Fruit fly (Drosophila melanogaster) whole organism, embryonic: ENCODE data around the gene CG43800.

Experiments
- Atf6 ChIP-seq: fragments of 200-800 bp; sonication (Bioruptor generic); IDR thresholded peaks from 2 replicates; pipeline ENCODE4 v1.3.6; 2022; ENCODE audit warnings: missing biosample characterization, missing genetic modification characterization
- Bgb ChIP-seq: fragments of 200-800 bp; sonication (Bioruptor generic); IDR thresholded peaks from 2 replicates; pipeline ENCODE4 v1.3.6; 2022; ENCODE audit warnings: missing biosample characterization, missing genetic modification characterization; ENCODE audit not compliant: partially characterized antibody
- CG10267 ChIP-seq: fragments of 200-800 bp; sonication (Bioruptor generic); optimal IDR thresholded peaks from 2 replicates; lab custom pipeline; 2018; ENCODE audit warnings: missing biosample characterization, mild to moderate bottlenecking, missing genetic modification characterization, moderate library complexity
- CG10431 ChIP-seq: fragments of 200-800 bp; sonication (Bioruptor generic); optimal IDR thresholded peaks from 3 replicates; lab custom pipeline; 2018; ENCODE audit warnings: missing biosample characterization, mild to moderate bottlenecking, missing genetic modification characterization
- CG11560 ChIP-seq: fragments of 200-800 bp; sonication (Bioruptor generic); IDR thresholded peaks from 3 replicates; pipeline ENCODE4 v1.3.6; 2022; ENCODE audit warnings: missing biosample characterization, missing genetic modification characterization
- CG12236 ChIP-seq: fragments of 200-800 bp; sonication (Bioruptor generic); optimal IDR thresholded peaks from 2 replicates; lab custom pipeline; 2016; ENCODE audit warnings: missing biosample characterization, missing genetic modification characterization
- CG12299 ChIP-seq: fragments of 200-800 bp; sonication (Bioruptor generic); optimal IDR thresholded peaks from 2 replicates; lab custom pipeline; 2018; ENCODE audit warnings: missing biosample characterization, mild to moderate bottlenecking, missing genetic modification characterization
- CG12391 ChIP-seq: fragments of 200-800 bp; sonication (Bioruptor generic); optimal IDR thresholded peaks from 3 replicates; lab custom pipeline; 2018; ENCODE audit warnings: missing biosample characterization, mild to moderate bottlenecking, missing genetic modification characterization, moderate library complexity
- CG13624 ChIP-seq: fragments of 200-800 bp; sonication (Bioruptor generic); optimal IDR thresholded peaks from 2 replicates; lab custom pipeline; 2016; ENCODE audit warnings: missing biosample characterization, missing genetic modification characterization
- CG14860 ChIP-seq: fragments of 200-800 bp; sonication (Bioruptor generic); IDR thresholded peaks from 3 replicates; pipeline ENCODE4 v1.3.6; 2022; ENCODE audit warnings: missing biosample characterization, missing genetic modification characterization; ENCODE audit not compliant: partially characterized antibody
- CG1529 ChIP-seq: fragments of 200-800 bp; sonication (Bioruptor generic); optimal IDR thresholded peaks from 3 replicates; lab custom pipeline; 2018; ENCODE audit warnings: missing biosample characterization, missing genetic modification characterization
- CG15601 ChIP-seq: fragments of 200-800 bp; sonication (Bioruptor generic); optimal IDR thresholded peaks from 3 replicates; lab custom pipeline; 2019; ENCODE audit warnings: missing biosample characterization, mild to moderate bottlenecking, missing genetic modification characterization, moderate library complexity
- CG16813 ChIP-seq: fragments of 200-800 bp; sonication (Bioruptor generic); IDR thresholded peaks from 3 replicates; pipeline ENCODE4 v1.3.6; 2022; ENCODE audit warnings: missing biosample characterization, missing genetic modification characterization; ENCODE audit not compliant: partially characterized antibody
- CG1792 ChIP-seq: fragments of 200-800 bp; sonication (Bioruptor generic); optimal IDR thresholded peaks from 2 replicates; lab custom pipeline; 2016; ENCODE audit warnings: missing biosample characterization, missing genetic modification characterization
- CG2120 ChIP-seq: fragments of 200-800 bp; sonication (Bioruptor generic); optimal IDR thresholded peaks from 3 replicates; lab custom pipeline; 2016; ENCODE audit warnings: missing biosample characterization, missing genetic modification characterization
- CG2712 ChIP-seq: fragments of 200-800 bp; optimal IDR thresholded peaks from 3 replicates; lab custom pipeline; 2019; ENCODE audit warnings: missing biosample characterization, mild to moderate bottlenecking, missing genetic modification characterization, moderate library complexity
- CG30403 ChIP-seq: fragments of 200-800 bp; sonication (Bioruptor generic); optimal IDR thresholded peaks from 3 replicates; lab custom pipeline; 2016; ENCODE audit warnings: missing biosample characterization, missing genetic modification characterization
- CG33213 ChIP-seq: fragments of 200-800 bp; sonication (Bioruptor generic); optimal IDR thresholded peaks from 3 replicates; lab custom pipeline; 2016; ENCODE audit warnings: missing biosample characterization, missing genetic modification characterization
- CG34224 ChIP-seq: fragments of 200-800 bp; sonication (Bioruptor generic); IDR thresholded peaks from 3 replicates; pipeline ENCODE4 v1.3.6; 2022; ENCODE audit warnings: missing biosample characterization, missing genetic modification characterization; ENCODE audit not compliant: partially characterized antibody
- CG7839 ChIP-seq: fragments of 200-800 bp; sonication (Bioruptor generic); optimal IDR thresholded peaks from 3 replicates; lab custom pipeline; 2018; ENCODE audit warnings: missing biosample characterization, mild to moderate bottlenecking, missing genetic modification characterization, moderate library complexity
- CG9797 ChIP-seq: fragments of 200-800 bp; sonication (Bioruptor generic); optimal IDR thresholded peaks from 3 replicates; lab custom pipeline; 2018; ENCODE audit warnings: missing biosample characterization, mild to moderate bottlenecking, missing genetic modification characterization
- CoRest ChIP-seq: fragments of 200-800 bp; sonication (Bioruptor generic); optimal IDR thresholded peaks from 3 replicates; lab custom pipeline; 2018; ENCODE audit warnings: missing biosample characterization, mild to moderate bottlenecking, missing genetic modification characterization, moderate library complexity
- CrebB ChIP-seq: fragments of 200-800 bp; sonication (Bioruptor generic); optimal IDR thresholded peaks from 3 replicates; lab custom pipeline; 2018; ENCODE audit warnings: missing biosample characterization, mild to moderate bottlenecking, missing genetic modification characterization
- Dad ChIP-seq: fragments of 200-800 bp; sonication (Bioruptor generic); optimal IDR thresholded peaks from 3 replicates; lab custom pipeline; 2016; ENCODE audit warnings: missing biosample characterization, missing genetic modification characterization
- Dip2 ChIP-seq: fragments of 200-800 bp; sonication (Bioruptor generic); IDR thresholded peaks from 2 replicates; pipeline ENCODE4 v1.3.6; 2022; ENCODE audit warnings: missing biosample characterization, missing genetic modification characterization
- Dref ChIP-seq: fragments of 200-800 bp; sonication (Bioruptor generic); IDR thresholded peaks from 2 replicates; pipeline ENCODE4 v1.3.6; 2022; ENCODE audit warnings: missing biosample characterization, missing genetic modification characterization
- E2f1 ChIP-seq: fragments of 200-800 bp; sonication (Bioruptor generic); IDR thresholded peaks from 2 replicates; pipeline ENCODE4 v1.3.6; 2022; ENCODE audit warnings: missing biosample characterization, missing genetic modification characterization
- ERR ChIP-seq: fragments of 200-800 bp; sonication (Bioruptor generic); optimal IDR thresholded peaks from 2 replicates; lab custom pipeline; 2016; ENCODE audit warnings: missing biosample characterization, missing genetic modification characterization
- Ets97D ChIP-seq: fragments of 200-800 bp; sonication (Bioruptor generic); optimal IDR thresholded peaks from 3 replicates; lab custom pipeline; 2016; ENCODE audit warnings: missing biosample characterization, missing genetic modification characterization
- GATAe ChIP-seq: fragments of 200-800 bp; sonication (Bioruptor generic); conservative IDR thresholded peaks from 2 replicates; pipeline ENCODE4 v1.3.6; 2022; ENCODE audit warnings: missing biosample characterization, missing genetic modification characterization
- Hsf ChIP-seq: fragments of 200-800 bp; sonication (Bioruptor generic); optimal IDR thresholded peaks from 3 replicates; lab custom pipeline; 2016; ENCODE audit warnings: missing biosample characterization, missing genetic modification characterization
- Rfx ChIP-seq: fragments of 200-800 bp; sonication (Bioruptor generic); IDR thresholded peaks from 2 replicates; pipeline ENCODE4 v1.3.6; 2022; ENCODE audit warnings: missing biosample characterization, missing genetic modification characterization
- Sry-δ ChIP-seq: fragments of 200-800 bp; sonication (Bioruptor generic); optimal IDR thresholded peaks from 2 replicates; lab custom pipeline; 2016; ENCODE audit warnings: missing biosample characterization, missing genetic modification characterization
- bab2 ChIP-seq: fragments of 200-800 bp; sonication (Bioruptor generic); optimal IDR thresholded peaks from 2 replicates; lab custom pipeline; 2016; ENCODE audit warnings: missing biosample characterization, missing genetic modification characterization
- btn ChIP-seq: fragments of 200-800 bp; sonication (Bioruptor generic); optimal IDR thresholded peaks from 2 replicates; lab custom pipeline; 2016; ENCODE audit warnings: missing biosample characterization, missing genetic modification characterization
- chif ChIP-seq, 2 experiments: fragments of 200-800 bp; sonication (Bioruptor generic); optimal IDR thresholded peaks; 3 replicates each; lab custom pipeline; 2016; ENCODE audit warnings: missing biosample characterization in 2 of 2, missing genetic modification characterization in 2 of 2
- ci ChIP-seq: fragments of 200-800 bp; sonication (Bioruptor generic); IDR thresholded peaks from 3 replicates; pipeline ENCODE4 v1.3.6; 2022; ENCODE audit warnings: missing biosample characterization, missing genetic modification characterization
- gce ChIP-seq: fragments of 200-800 bp; sonication (Bioruptor generic); IDR thresholded peaks from 3 replicates; pipeline ENCODE4 v1.3.6; 2022; ENCODE audit warnings: missing biosample characterization, missing genetic modification characterization
- grn ChIP-seq: fragments of 200-800 bp; sonication (Bioruptor generic); optimal IDR thresholded peaks from 3 replicates; lab custom pipeline; 2017; ENCODE audit warnings: missing biosample characterization, missing genetic modification characterization
- jing ChIP-seq: fragments of 200-800 bp; sonication (Bioruptor generic); optimal IDR thresholded peaks from 2 replicates; lab custom pipeline; 2018; ENCODE audit warnings: missing biosample characterization, mild to moderate bottlenecking, missing genetic modification characterization
- mirr ChIP-seq: fragments of 200-800 bp; sonication (Bioruptor generic); optimal IDR thresholded peaks from 3 replicates; lab custom pipeline; 2018; ENCODE audit warnings: missing biosample characterization, mild to moderate bottlenecking, missing genetic modification characterization
- p53 ChIP-seq: fragments of 200-800 bp; sonication (Bioruptor generic); optimal IDR thresholded peaks from 2 replicates; lab custom pipeline; 2016; ENCODE audit warnings: missing biosample characterization, missing genetic modification characterization
- pfk ChIP-seq: fragments of 200-800 bp; sonication (Bioruptor generic); optimal IDR thresholded peaks from 2 replicates; lab custom pipeline; 2018; ENCODE audit warnings: missing biosample characterization, mild to moderate bottlenecking, missing genetic modification characterization, moderate library complexity
- pita ChIP-seq: fragments of 200-800 bp; sonication (Bioruptor generic); optimal IDR thresholded peaks from 2 replicates; lab custom pipeline; 2017; ENCODE audit warnings: missing biosample characterization, mild to moderate bottlenecking, missing genetic modification characterization
- row ChIP-seq: fragments of 200-800 bp; sonication (Bioruptor generic); IDR thresholded peaks from 3 replicates; pipeline ENCODE4 v1.3.6; 2022; ENCODE audit warnings: missing biosample characterization, missing genetic modification characterization
- salm ChIP-seq: fragments of 200-800 bp; sonication (Bioruptor generic); optimal IDR thresholded peaks from 2 replicates; lab custom pipeline; 2018; ENCODE audit warnings: missing biosample characterization, mild to moderate bottlenecking, missing genetic modification characterization
- sens ChIP-seq: fragments of 200-800 bp; sonication (Bioruptor generic); peaks from one replicate; lab custom pipeline; 2016; ENCODE audit warnings: missing biosample characterization, missing genetic modification characterization
- slbo ChIP-seq: fragments of 200-800 bp; sonication (Bioruptor generic); IDR thresholded peaks from 2 replicates; pipeline ENCODE4 v1.3.6; 2022; ENCODE audit warnings: missing biosample characterization, missing genetic modification characterization
- sqz ChIP-seq: fragments of 200-800 bp; sonication (Bioruptor generic); optimal IDR thresholded peaks from 3 replicates; lab custom pipeline; 2018; ENCODE audit warnings: missing biosample characterization, mild to moderate bottlenecking, missing genetic modification characterization
- stwl ChIP-seq: fragments of 200-800 bp; sonication (Bioruptor generic); optimal IDR thresholded peaks from 3 replicates; lab custom pipeline; 2018; ENCODE audit warnings: missing biosample characterization, mild to moderate bottlenecking, missing genetic modification characterization, moderate library complexity
- unc-4 ChIP-seq: fragments of 200-800 bp; sonication (Bioruptor generic); IDR thresholded peaks from 2 replicates; pipeline ENCODE4 v1.3.6; 2022; ENCODE audit warnings: missing biosample characterization, missing genetic modification characterization; ENCODE audit not compliant: partially characterized antibody
- vnd ChIP-seq: fragments of 200-800 bp; sonication (Bioruptor generic); IDR thresholded peaks from 3 replicates; pipeline ENCODE4 v1.3.6; 2022; ENCODE audit warnings: missing biosample characterization, missing genetic modification characterization; ENCODE audit not compliant: partially characterized antibody

The CG43800 gene

dm6 chr2L:7204172-7204482 lies 28.5 kb downstream of the CG43800 start, which contains the start of gene CG4502 (continued):
- TF ChIP-seq GATAe (peak; percentile 79), sens (GFP tag; lab: Kevin White, UChicago) (peak; percentile 61), Hsf (GFP tag; lab: Kevin White, UChicago) (peak; percentile 21), CG2120 (GFP tag; lab: Kevin White, UChicago) (peak; percentile 39), sqz (GFP tag; lab: Kevin White, UChicago) (peak; percentile 19), btn (no peak), CG33213 (peak; percentile 76), jing (GFP tag; lab: Kevin White, UChicago) (no peak), row (GFP tag; lab: Robert Waterston, UW) (peak; percentile 63), stwl (tag; lab: Kevin White, UChicago) (peak; percentile 98), CG12391 (peak; percentile 15), CG1529 (GFP tag; lab: Kevin White, UChicago) (no peak), CrebB (tag; lab: Kevin White, UChicago) (peak; percentile 45), slbo (GFP tag; lab: Robert Waterston, UW) (peak; percentile 57), Dip2 (GFP tag; lab: Robert Waterston, UW) (no peak), bab2 (GFP tag; lab: Kevin White, UChicago) (peak; percentile 12), Sry-δ (GFP tag; lab: Kevin White, UChicago) (peak; percentile 98), CG2712 (tag; lab: Kevin White, UChicago) (peak; percentile 38), ERR (GFP tag; lab: Kevin White, UChicago) (peak; percentile 31), CG14860 (GFP tag; lab: Robert Waterston, UW) (peak; percentile 99), CG13624 (GFP tag; lab: Kevin White, UChicago) (peak; percentile 75), CG9797 (peak; percentile 36), Rfx (GFP tag; lab: Robert Waterston, UW) (peak; percentile 76), CG1792 (GFP tag; lab: Kevin White, UChicago) (peak; percentile 21), Dad (peak; percentile 13), CG11560 (tag; lab: Robert Waterston, UW) (peak; percentile 76; the same call in 2 of the 3 replicates), unc-4 (peak; percentile 99), Dref (GFP tag; lab: Robert Waterston, UW) (peak; percentile 100), pfk (GFP tag; lab: Kevin White, UChicago) (no peak), CG10267 (tag; lab: Kevin White, UChicago) (peak; percentile 64), vnd (GFP tag; lab: Robert Waterston, UW) (peak; percentile 99), p53 (peak; percentile 45), grn (GFP tag; lab: Kevin White, UChicago) (no peak), CG7839 (tag; lab: Kevin White, UChicago) (no peak), salm (no peak), CG16813 (GFP tag; lab: Robert Waterston, UW) (peak; percentile 99), CG34224 (peak; percentile 100), mirr (GFP tag; lab: Kevin White, UChicago) (no peak), chif (GFP tag; optimal IDR thresholded peaks at IDR 0.05; lab: Kevin White, UChicago) (peak in 1 of 2 experiments; percentile 24), CG15601 (tag; lab: Kevin White, UChicago) (peak; percentile 41), pita (peak; percentile 68), CG12299 (peak; percentile 55), CG30403 (GFP tag; lab: Kevin White, UChicago) (no peak), gce (GFP tag; lab: Robert Waterston, UW) (no peak), E2f1 (GFP tag; lab: Robert Waterston, UW) (no peak), CG10431 (no peak), CoRest (peak; percentile 63), Bgb (GFP tag; lab: Robert Waterston, UW) (peak; percentile 100), ci (GFP tag; lab: Robert Waterston, UW) (peak; percentile 56; the same call in 2 of the 3 replicates), Ets97D (GFP tag; lab: Kevin White, UChicago) (peak; percentile 89), Atf6 (no peak), CG12236 (GFP tag; lab: Kevin White, UChicago) (peak; percentile 5)
